Fruit fly (Drosophila melanogaster): ENCODE measurements around the gene nAChRbeta3.

dm6 chr2L:543799-544198 is 1.1 kb upstream of the nAChRbeta3 start:
- TF ChIP-seq CG7045 (GFP tag; optimal IDR thresholded peaks at IDR 0.05), result no peak
- no peak for TF ChIP-seq Clk (GFP tag; optimal IDR thresholded peaks at IDR 0.05)
- no peak for TF ChIP-seq ovo (GFP tag; optimal IDR thresholded peaks at IDR 0.05)
- TF ChIP-seq CG7101 (tag; optimal IDR thresholded peaks at IDR 0.05), result no peak
- no peak for TF ChIP-seq kay (GFP tag; ENCODE audit: borderline replicate concordance)
- no peak for TF ChIP-seq pad (GFP tag; optimal IDR thresholded peaks at IDR 0.05)
- TF ChIP-seq Hr96 (GFP tag; optimal IDR thresholded peaks at IDR 0.05), result no peak
- TF ChIP-seq CG14711 (tag; optimal IDR thresholded peaks at IDR 0.05), result no peak
- TF ChIP-seq CG11617 (GFP tag; optimal IDR thresholded peaks at IDR 0.05), result no peak
- no peak for TF ChIP-seq toe (GFP tag; optimal IDR thresholded peaks at IDR 0.05)
- no peak for TF ChIP-seq CG33017 (tag; optimal IDR thresholded peaks at IDR 0.05)
- TF ChIP-seq cic (GFP tag; optimal IDR thresholded peaks at IDR 0.05), result no peak
- no peak for TF ChIP-seq CG12768 (GFP tag; optimal IDR thresholded peaks at IDR 0.05)
- TF ChIP-seq CG1620 (GFP tag; optimal IDR thresholded peaks at IDR 0.05), result no peak

Measured in whole organism, adult.